Worm (Caenorhabditis elegans) whole organism, late embryonic: ENCODE data around the gene amdh-1.

Source experiments
- ets-4 ChIP-seq: sonication (generic microtip); optimal IDR thresholded peaks from 2 replicates; lab custom pipeline; 2016; ENCODE audit warnings: missing genetic modification characterization, missing compliant biosample characterization
- hlh-8 ChIP-seq: sonication (generic microtip); optimal IDR thresholded peaks from 2 replicates; lab custom pipeline; 2016; ENCODE audit warnings: missing genotype, missing genetic modification characterization, missing compliant biosample characterization

DNA sequence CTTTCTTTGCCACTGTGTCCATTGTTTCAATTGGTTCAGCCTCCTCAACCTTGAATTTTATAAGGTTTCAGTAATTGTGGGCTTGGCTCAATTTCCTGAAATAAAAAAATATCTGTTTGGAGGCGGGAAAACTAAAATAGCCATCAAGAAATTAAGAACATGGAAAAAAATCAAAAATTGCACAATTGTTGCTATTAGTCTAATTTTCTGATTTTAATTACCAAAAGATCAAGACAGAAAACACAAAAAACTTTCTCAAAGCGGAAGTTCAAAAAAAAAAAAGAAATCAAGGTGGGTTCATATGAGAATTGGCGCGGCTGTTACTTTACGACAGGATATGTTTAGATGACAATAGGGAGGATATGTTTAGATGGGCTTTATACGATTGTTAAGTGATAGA, 20.7 kb upstream of the amdh-1 start, which contains the start of gene esyt-2:
- TF ChIP-seq hlh-8: no peak
- no peak for TF ChIP-seq ets-4
